Fruit fly (Drosophila melanogaster): ENCODE data around the gene NetA.

NetA gene

DNA sequence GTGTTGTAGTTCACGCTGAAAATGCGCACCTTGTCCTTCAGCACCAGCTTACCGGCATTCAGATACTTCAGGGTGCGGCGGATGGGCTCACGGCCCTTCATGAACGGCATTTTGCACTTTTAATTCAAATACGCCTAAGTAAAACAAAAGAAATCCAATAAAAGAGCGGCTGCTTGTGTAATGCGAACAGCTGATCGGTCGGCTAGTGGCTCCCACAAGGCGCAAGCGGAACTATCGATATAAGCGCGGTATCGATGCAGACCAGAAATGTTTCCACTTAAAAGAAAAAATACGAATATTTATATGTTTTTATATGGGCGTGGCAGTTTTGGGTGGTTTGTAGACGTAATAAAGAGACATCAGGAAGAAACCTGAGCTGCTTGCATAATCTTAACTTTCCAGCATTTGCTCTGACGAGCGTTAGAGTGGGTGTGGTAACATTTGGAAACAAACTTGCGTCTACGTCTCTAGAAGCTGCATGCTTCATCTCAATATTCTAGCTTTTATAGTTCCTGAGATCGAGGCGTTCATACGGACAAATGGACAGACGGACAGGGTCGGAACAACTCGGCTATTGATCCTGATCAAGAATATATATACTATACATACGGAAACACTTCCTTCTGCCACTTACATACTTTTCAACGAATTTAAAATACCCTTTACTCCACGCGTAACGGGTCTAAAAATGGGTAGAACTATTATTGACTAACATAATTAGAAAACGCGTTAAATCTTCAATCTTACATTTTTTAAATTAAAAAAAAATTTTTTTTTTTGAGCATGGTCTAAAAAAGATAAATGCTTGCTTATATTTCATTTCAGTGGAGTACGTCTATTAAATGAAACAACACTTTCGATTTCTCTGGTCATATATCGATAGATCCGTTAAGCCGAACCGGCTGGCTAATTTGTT is 70.7 kb downstream of the NetA start, which contains the start of the genes mRpS25 and nmdyn-D6 (continued):
- TF ChIP-seq CG18599 (GFP tag; optimal IDR thresholded peaks at IDR 0.05): no peak
- TF ChIP-seq wor (GFP tag; IDR thresholded peaks at IDR 0.05): peak; percentile 13; the same call in 1 of the 2 replicates
- TF ChIP-seq CG15269 (tag; optimal IDR thresholded peaks at IDR 0.05): peak; percentile 18
- TF ChIP-seq vnd (GFP tag; IDR thresholded peaks at IDR 0.05; ENCODE audit: partially characterized antibody): no peak; the same call in 1 of the 3 replicates
- peak; percentile 51 for TF ChIP-seq MESR4 (GFP tag; optimal IDR thresholded peaks at IDR 0.05)
- peak; percentile 58 for TF ChIP-seq CG32532 (GFP tag; IDR thresholded peaks at IDR 0.05)
- TF ChIP-seq CG9727 (GFP tag; optimal IDR thresholded peaks at IDR 0.05): peak; percentile 62
- TF ChIP-seq CG7357 (GFP tag; IDR thresholded peaks at IDR 0.05): peak; percentile 86
- no peak for TF ChIP-seq Hmx (GFP tag; optimal IDR thresholded peaks at IDR 0.05)
- TF ChIP-seq CG5245 (GFP tag; optimal IDR thresholded peaks at IDR 0.05): no peak
- TF ChIP-seq bcd (GFP tag; optimal IDR thresholded peaks at IDR 0.05): peak; percentile 22
- TF ChIP-seq CG10654 (GFP tag; optimal IDR thresholded peaks at IDR 0.05): peak; percentile 0
- TF ChIP-seq Mad (GFP tag; optimal IDR thresholded peaks at IDR 0.05): no peak
- no peak for TF ChIP-seq Hand (GFP tag; optimal IDR thresholded peaks at IDR 0.05)
- peak; percentile 31 for TF ChIP-seq CG30431 (GFP tag; optimal IDR thresholded peaks at IDR 0.05)
- peak; percentile 22 for TF ChIP-seq Myb (GFP tag; optimal IDR thresholded peaks at IDR 0.05)
- TF ChIP-seq CG30403 (GFP tag; optimal IDR thresholded peaks at IDR 0.05): peak; percentile 61
- peak; percentile 16 for TF ChIP-seq Oli (tag; optimal IDR thresholded peaks at IDR 0.05)
- peak; percentile 50 for TF ChIP-seq CG7839 (tag; optimal IDR thresholded peaks at IDR 0.05)
- no peak for TF ChIP-seq abd-A (tag; optimal IDR thresholded peaks at IDR 0.05)
- TF ChIP-seq Doc2 (GFP tag; IDR thresholded peaks at IDR 0.05): no peak
- no peak for TF ChIP-seq nerfin-1 (tag; optimal IDR thresholded peaks at IDR 0.05)
- TF ChIP-seq ewg (GFP tag; optimal IDR thresholded peaks at IDR 0.05): no peak
- TF ChIP-seq CG13894 (tag; optimal IDR thresholded peaks at IDR 0.05): no peak
- no peak for TF ChIP-seq eve (GFP tag; optimal IDR thresholded peaks at IDR 0.05)
- TF ChIP-seq CG2678 (tag; optimal IDR thresholded peaks at IDR 0.05): peak; percentile 50
- TF ChIP-seq Ets65A (GFP tag): peak; percentile 45
- TF ChIP-seq CG42726 (GFP tag; IDR thresholded peaks at IDR 0.05; ENCODE audit: partially characterized antibody): 0 out of 2 replicates have a peak, but pooled peaks have one; percentile 9
- TF ChIP-seq esg (GFP tag; conservative IDR thresholded peaks at IDR 0.05): peak; percentile 45; the same call in 1 of the 2 replicates
- TF ChIP-seq tgo (GFP tag; IDR thresholded peaks at IDR 0.05): 0 out of 3 replicates have a peak, but pooled peaks have one; percentile 32
- TF ChIP-seq CG34422 (GFP tag; IDR thresholded peaks at IDR 0.05): peak; percentile 29; the same call in 2 of the 3 replicates
- TF ChIP-seq CG10366 (GFP tag; IDR thresholded peaks at IDR 0.05): peak; percentile 7; the same call in 1 of the 2 replicates
- peak; percentile 21; the same call in 1 of the 2 replicates for TF ChIP-seq CG31441 (GFP tag; IDR thresholded peaks at IDR 0.05)
- no peak for TF ChIP-seq CG1529 (GFP tag; optimal IDR thresholded peaks at IDR 0.05)
- no peak for TF ChIP-seq CG31388 (GFP tag; optimal IDR thresholded peaks at IDR 0.05)
- TF ChIP-seq CG4820 (GFP tag; optimal IDR thresholded peaks at IDR 0.05): peak; percentile 22
- peak; percentile 19 for TF ChIP-seq Ssrp (tag; optimal IDR thresholded peaks at IDR 0.05)
- TF ChIP-seq Deaf1 (tag; optimal IDR thresholded peaks at IDR 0.05): no peak
- peak in 1 of 2 experiments; percentile 54 for TF ChIP-seq Eip74EF (GFP tag; optimal IDR thresholded peaks at IDR 0.05)
- no peak for TF ChIP-seq ci (GFP tag; IDR thresholded peaks at IDR 0.05)
- TF ChIP-seq tio (GFP tag; optimal IDR thresholded peaks at IDR 0.05): peak; percentile 50
- no peak for TF ChIP-seq CG12769 (tag; optimal IDR thresholded peaks at IDR 0.05)
- no peak for TF ChIP-seq corto (GFP tag; optimal IDR thresholded peaks at IDR 0.05)
- peak; percentile 51 for TF ChIP-seq CG13287 (GFP tag; IDR thresholded peaks at IDR 0.05; ENCODE audit: partially characterized antibody)
- TF ChIP-seq CG9932 (GFP tag; IDR thresholded peaks at IDR 0.05): peak; percentile 53
- peak; percentile 38 for TF ChIP-seq CG4424 (GFP tag; optimal IDR thresholded peaks at IDR 0.05)
- peak; percentile 50 for TF ChIP-seq CG11504 (tag; optimal IDR thresholded peaks at IDR 0.05)
